Worm (Caenorhabditis elegans) whole organism, mixed stage, embryonic: ENCODE data around the gene lin-14.

Experiments
- M03D4.4 ChIP-seq: sonication (generic microtip); optimal IDR thresholded peaks from 2 replicates; lab custom pipeline; 2017; ENCODE audit warnings: mild to moderate bottlenecking, missing genetic modification characterization, missing compliant biosample characterization
- blmp-1 ChIP-seq: fragments of 150-350 bp; optimal IDR thresholded peaks from 2 replicates; lab custom pipeline; 2014; ENCODE audit warnings: missing biosample characterization, missing genetic modification characterization
- ceh-39 ChIP-seq: fragments of 150-350 bp; optimal IDR thresholded peaks from 2 replicates; lab custom pipeline; 2014; ENCODE audit warnings: missing biosample characterization, missing genetic modification characterization
- ceh-43 ChIP-seq: fragments of 200-800 bp; sonication (Bioruptor generic); optimal IDR thresholded peaks from 2 replicates; lab custom pipeline; 2018; ENCODE audit warnings: mild to moderate bottlenecking, missing genetic modification characterization, moderate library complexity, missing compliant biosample characterization
- ceh-83 ChIP-seq: fragments of 200-800 bp; sonication (Bioruptor generic); optimal IDR thresholded peaks from 2 replicates; lab custom pipeline; 2018; ENCODE audit warnings: mild to moderate bottlenecking, missing genetic modification characterization, missing compliant biosample characterization
- ces-1 ChIP-seq: fragments of 150-350 bp; optimal IDR thresholded peaks from 2 replicates; lab custom pipeline; 2014; ENCODE audit warnings: missing biosample characterization, missing genetic modification reagents, missing genetic modification characterization
- cnd-1 ChIP-seq: fragments of 200-800 bp; sonication (Bioruptor generic); optimal IDR thresholded peaks from 2 replicates; lab custom pipeline; 2018; ENCODE audit warnings: mild to moderate bottlenecking, missing genetic modification characterization, missing compliant biosample characterization
- elt-1 ChIP-seq: sonication (generic microtip); optimal IDR thresholded peaks from 2 replicates; lab custom pipeline; 2017; ENCODE audit warnings: missing genetic modification characterization, mild to moderate bottlenecking, missing compliant biosample characterization, antibody characterized with exemption, moderate library complexity, borderline replicate concordance; ENCODE audit not compliant: insufficient read depth
- flh-1 ChIP-seq: fragments of 200-800 bp; sonication (Bioruptor generic); optimal IDR thresholded peaks from 2 replicates; lab custom pipeline; 2018; ENCODE audit warnings: mild to moderate bottlenecking, missing genetic modification characterization, moderate library complexity, missing compliant biosample characterization
- ham-2 ChIP-seq: fragments of 200-800 bp; sonication (Bioruptor generic); optimal IDR thresholded peaks from 2 replicates; lab custom pipeline; 2018; ENCODE audit warnings: mild to moderate bottlenecking, missing genetic modification characterization, missing compliant biosample characterization
- hlh-1 ChIP-seq: fragments of 150-350 bp; optimal IDR thresholded peaks from 2 replicates; lab custom pipeline; 2014; ENCODE audit warnings: missing biosample characterization, missing genetic modification reagents, missing genetic modification characterization
- lin-13 ChIP-seq: fragments of 150-350 bp; optimal IDR thresholded peaks from 2 replicates; lab custom pipeline; 2014; ENCODE audit warnings: missing biosample characterization, missing genetic modification characterization
- lin-32 ChIP-seq: fragments of 200-800 bp; sonication (Bioruptor generic); optimal IDR thresholded peaks from 2 replicates; lab custom pipeline; 2018; ENCODE audit warnings: mild to moderate bottlenecking, missing genetic modification characterization, missing compliant biosample characterization
- lsy-2 ChIP-seq: fragments of 150-350 bp; optimal IDR thresholded peaks from 2 replicates; lab custom pipeline; 2014; ENCODE audit warnings: missing biosample characterization, missing genetic modification characterization
- mab-5 ChIP-seq: fragments of 150-350 bp; optimal IDR thresholded peaks from 2 replicates; lab custom pipeline; 2014; ENCODE audit warnings: missing biosample characterization, missing genetic modification characterization
- mep-1 ChIP-seq: fragments of 150-350 bp; optimal IDR thresholded peaks from 2 replicates; lab custom pipeline; 2017; ENCODE audit warnings: missing biosample characterization, missing genetic modification reagents, missing genetic modification characterization, inconsistent platforms
- mls-2 ChIP-seq: sonication (generic microtip); optimal IDR thresholded peaks from 2 replicates; lab custom pipeline; 2016; ENCODE audit warnings: mild to moderate bottlenecking, missing genetic modification characterization, moderate library complexity, missing compliant biosample characterization
- nhr-12 ChIP-seq: fragments of 150-350 bp; optimal IDR thresholded peaks from 2 replicates; lab custom pipeline; 2014; ENCODE audit warnings: missing biosample characterization, missing genetic modification characterization
- nhr-2 ChIP-seq: fragments of 150-350 bp; optimal IDR thresholded peaks from 2 replicates; lab custom pipeline; 2014; ENCODE audit warnings: missing biosample characterization, missing genetic modification characterization
- nhr-237 ChIP-seq: fragments of 150-350 bp; optimal IDR thresholded peaks from 2 replicates; lab custom pipeline; 2014; ENCODE audit warnings: missing biosample characterization, missing genetic modification characterization
- nhr-28 ChIP-seq: fragments of 150-350 bp; optimal IDR thresholded peaks from 2 replicates; lab custom pipeline; 2014; ENCODE audit warnings: missing biosample characterization, missing genetic modification characterization
- nhr-76 ChIP-seq: sonication (generic microtip); optimal IDR thresholded peaks from 2 replicates; lab custom pipeline; 2017; ENCODE audit warnings: missing biosample characterization, missing genetic modification characterization
- sem-2 ChIP-seq: fragments of 200-800 bp; sonication (Bioruptor generic); optimal IDR thresholded peaks from 2 replicates; lab custom pipeline; 2018; ENCODE audit warnings: mild to moderate bottlenecking, missing genetic modification characterization, missing compliant biosample characterization
- snpc-4 ChIP-seq: fragments of 150-350 bp; optimal IDR thresholded peaks from 2 replicates; lab custom pipeline; 2014; ENCODE audit warnings: missing biosample characterization, missing genetic modification characterization
- sptf-1 ChIP-seq: sonication (generic microtip); optimal IDR thresholded peaks from 2 replicates; lab custom pipeline; 2017; ENCODE audit warnings: mild to moderate bottlenecking, missing genetic modification characterization, moderate library complexity, missing compliant biosample characterization
- tbx-8 ChIP-seq: fragments of 200-800 bp; sonication (Bioruptor generic); optimal IDR thresholded peaks from 2 replicates; lab custom pipeline; 2018; ENCODE audit warnings: mild to moderate bottlenecking, missing genetic modification characterization, moderate library complexity, missing compliant biosample characterization
- unc-120 ChIP-seq: sonication (generic microtip); optimal IDR thresholded peaks from 2 replicates; lab custom pipeline; 2017; ENCODE audit warnings: missing genetic modification characterization, missing compliant biosample characterization; ENCODE audit not compliant: poor library complexity, severe bottlenecking
- unc-39 ChIP-seq: fragments of 150-350 bp; optimal IDR thresholded peaks from 2 replicates; lab custom pipeline; 2014; ENCODE audit warnings: missing biosample characterization, missing genetic modification characterization
- unc-62 ChIP-seq: fragments of 150-350 bp; optimal IDR thresholded peaks from 2 replicates; lab custom pipeline; 2014; ENCODE audit warnings: missing biosample characterization, missing genetic modification reagents, missing genetic modification characterization
- zip-8 ChIP-seq: fragments of 150-350 bp; optimal IDR thresholded peaks from 2 replicates; lab custom pipeline; 2014; ENCODE audit warnings: missing biosample characterization, missing genetic modification characterization
- ztf-11 ChIP-seq: fragments of 150-350 bp; optimal IDR thresholded peaks from 2 replicates; lab custom pipeline; 2014; ENCODE audit warnings: missing biosample characterization, missing genetic modification characterization

Gene lin-14

DNA sequence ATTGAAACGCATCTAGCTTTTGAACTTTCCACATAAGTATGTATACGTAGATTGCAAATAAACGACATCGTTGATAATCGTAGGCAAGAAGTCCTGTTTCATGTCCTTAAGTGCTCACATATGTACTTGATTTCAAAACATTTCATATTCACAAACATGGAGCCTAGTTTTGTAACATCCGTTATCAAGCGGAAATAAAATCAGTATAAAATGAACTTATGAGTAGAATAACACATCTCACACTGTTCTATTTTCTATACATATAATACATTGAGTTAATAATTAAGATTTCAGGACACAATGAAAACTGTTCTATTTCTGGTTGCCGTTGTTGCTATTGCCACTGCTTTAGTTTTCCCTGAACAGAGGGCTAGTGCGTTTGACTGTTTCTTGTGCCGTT lies 24.5 kb downstream of the lin-14 start, which contains the start of gene spp-21:
Gene spp-21 (plus strand): TSS at position 301 of the 400 bp plus-strand sequence.
- TF ChIP-seq unc-62 (GFP tag; lab: Kevin White, UChicago) (no peak), elt-1 (tag; lab: Kevin White, UChicago) (no peak), lsy-2 (tag; lab: Kevin White, UChicago) (no peak), zip-8 (tag; lab: Kevin White, UChicago) (no peak), sem-2 (no peak), ceh-43 (GFP tag; lab: Kevin White, UChicago) (no peak), cnd-1 (no peak), ceh-39 (tag; lab: Kevin White, UChicago) (no peak)
- TF ChIP-seq, all 35 proteins: peak for 0

DNA sequence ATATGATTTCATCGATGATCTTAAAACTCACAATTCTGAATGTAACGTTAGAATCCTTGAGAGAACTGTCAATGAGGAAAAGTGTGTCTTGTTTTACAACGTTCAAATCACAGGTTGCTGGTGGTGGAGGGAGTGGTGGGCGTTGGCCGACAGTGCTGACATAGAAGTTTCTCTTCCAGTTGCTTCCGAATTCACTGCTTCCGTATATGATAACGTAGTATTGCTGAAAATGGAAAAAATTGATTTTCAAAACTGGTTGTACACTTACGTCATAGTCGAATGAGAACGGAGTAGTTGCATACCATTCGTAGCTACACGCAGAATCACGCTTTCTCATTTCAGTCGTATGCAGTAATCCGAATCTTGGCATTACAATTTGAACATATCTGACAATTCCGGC lies 26.5 kb downstream of the lin-14 start:
- TF ChIP-seq lin-32 (GFP tag; lab: Kevin White, UChicago) (no peak), unc-120 (tag; lab: Kevin White, UChicago) (no peak), tbx-8 (GFP tag; lab: Kevin White, UChicago) (no peak), blmp-1 (no peak), hlh-1 (tag; lab: Kevin White, UChicago) (no peak), mls-2 (tag; lab: Kevin White, UChicago) (no peak)
- TF ChIP-seq, all 35 proteins: peak for 0

DNA sequence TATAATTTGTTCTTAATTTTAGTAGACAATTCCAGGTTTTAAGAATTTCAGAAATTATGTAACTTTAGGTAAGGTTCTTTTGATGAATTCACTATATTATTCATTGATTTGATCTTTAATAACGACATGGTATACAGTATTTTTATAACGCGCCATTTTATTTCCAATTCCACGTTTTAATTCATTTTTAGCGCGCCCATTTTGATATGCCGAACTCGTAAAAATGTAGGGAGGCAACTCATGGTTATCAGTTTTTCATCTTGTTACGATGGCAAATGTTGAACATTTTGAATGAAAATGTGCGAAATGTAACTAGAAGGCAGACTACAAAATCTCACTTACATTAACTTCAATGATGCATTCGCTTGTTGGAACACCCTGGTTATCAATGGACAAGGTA lies 33.5 kb downstream of the lin-14 start:
- TF ChIP-seq unc-39 (tag; lab: Kevin White, UChicago) (no peak), nhr-76 (tag; lab: Kevin White, UChicago) (no peak), snpc-4 (tag; lab: Kevin White, UChicago) (no peak), ztf-11 (tag; lab: Kevin White, UChicago) (no peak), nhr-28 (no peak), nhr-237 (tag; lab: Kevin White, UChicago) (no peak), elt-1 (tag; lab: Kevin White, UChicago) (no peak), blmp-1 (no peak), sptf-1 (tag; lab: Kevin White, UChicago) (no peak), hlh-1 (tag; lab: Kevin White, UChicago) (no peak), ceh-83 (no peak), nhr-12 (no peak), flh-1 (GFP tag; lab: Kevin White, UChicago) (no peak), lin-32 (GFP tag; lab: Kevin White, UChicago) (no peak), ceh-39 (tag; lab: Kevin White, UChicago) (no peak), nhr-2 (tag; lab: Kevin White, UChicago) (no peak), tbx-8 (GFP tag; lab: Kevin White, UChicago) (no peak), mab-5 (tag; lab: Kevin White, UChicago) (no peak), lsy-2 (tag; lab: Kevin White, UChicago) (no peak)

DNA sequence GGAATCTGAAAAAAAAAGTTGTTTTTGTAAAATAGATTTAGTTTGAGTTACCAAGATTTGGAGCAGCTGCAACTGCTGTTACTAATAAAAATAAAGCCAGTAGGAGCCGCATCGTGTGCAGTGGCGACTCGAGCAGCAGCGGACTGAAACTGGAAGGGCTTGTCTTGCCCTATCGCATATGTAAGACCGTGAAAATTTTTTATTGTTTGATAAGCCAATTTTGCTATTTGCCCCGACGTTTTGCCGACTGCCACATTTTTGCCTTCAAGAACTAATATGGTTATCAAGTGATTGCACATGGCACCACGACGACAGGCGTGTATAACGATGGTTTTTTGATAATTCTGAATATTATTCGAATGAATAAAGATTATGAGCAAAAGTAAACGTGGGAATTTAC lies 34.4 kb downstream of the lin-14 start, which contains the start of gene T25C12.3:
Gene T25C12.3 (minus strand): TSS at position 262 of the 400 bp plus-strand sequence.
- TF ChIP-seq zip-8 (tag; lab: Kevin White, UChicago), result no peak
- TF ChIP-seq M03D4.4, result no peak
- no peak for TF ChIP-seq nhr-237 (tag; lab: Kevin White, UChicago)
- no peak for TF ChIP-seq ceh-39 (tag; lab: Kevin White, UChicago)
- TF ChIP-seq ham-2 (GFP tag; lab: Kevin White, UChicago), result no peak
- no peak for TF ChIP-seq lin-13
- TF ChIP-seq ceh-43 (GFP tag; lab: Kevin White, UChicago), result no peak
- no peak for TF ChIP-seq hlh-1 (tag; lab: Kevin White, UChicago)
- TF ChIP-seq unc-62 (GFP tag; lab: Kevin White, UChicago), result no peak
- TF ChIP-seq lin-32 (GFP tag; lab: Kevin White, UChicago), result no peak
- no peak for TF ChIP-seq nhr-28
- TF ChIP-seq ces-1, result no peak
- no peak for TF ChIP-seq unc-120 (tag; lab: Kevin White, UChicago)
- TF ChIP-seq unc-39 (tag; lab: Kevin White, UChicago), result no peak
- no peak for TF ChIP-seq nhr-12
- TF ChIP-seq blmp-1, result no peak
- TF ChIP-seq nhr-76 (tag; lab: Kevin White, UChicago), result no peak
- TF ChIP-seq mep-1, result no peak
- TF ChIP-seq sem-2, result no peak
- no peak for TF ChIP-seq ceh-83

DNA sequence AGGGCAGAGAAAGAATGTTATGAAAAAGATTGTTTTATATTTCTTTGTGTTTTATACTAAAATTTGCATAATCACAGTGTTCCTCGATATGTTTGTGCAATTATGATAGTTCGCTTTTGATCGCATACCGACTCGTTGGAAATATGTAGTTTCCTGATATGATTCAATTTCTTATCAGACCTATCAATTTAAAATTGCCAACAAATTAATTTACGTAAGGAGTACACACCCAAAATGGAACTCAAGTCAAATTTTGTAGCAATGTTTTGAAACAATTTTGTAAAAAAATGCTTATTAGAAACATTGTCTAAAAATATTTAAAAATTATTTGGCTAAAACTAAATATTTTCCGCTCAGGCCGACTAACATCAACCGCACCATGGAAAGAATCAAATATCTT lies 35.2 kb downstream of the lin-14 start:
- no peak for TF ChIP-seq M03D4.4
- TF ChIP-seq, all 35 proteins: peak for 0
